Fruit fly (Drosophila melanogaster) whole organism, embryonic: ENCODE data around the gene CG43059.

Experiments
- ATbp ChIP-seq: fragments of 200-800 bp; sonication (Bioruptor generic); optimal IDR thresholded peaks from 2 replicates; lab custom pipeline; 2017; ENCODE audit warnings: missing biosample characterization, mild to moderate bottlenecking, missing genetic modification characterization, missing genetic modification reagents
- Adf1 ChIP-seq: fragments of 200-800 bp; sonication (Bioruptor generic); IDR thresholded peaks from 2 replicates; pipeline ENCODE4 v1.3.6; 2022; ENCODE audit warnings: missing biosample characterization, missing genetic modification characterization
- Awh ChIP-seq: fragments of 200-800 bp; sonication (Bioruptor generic); IDR thresholded peaks from 2 replicates; pipeline ENCODE4, ENCODE4 v1.3.6; 2022; ENCODE audit warnings: missing biosample characterization, missing genetic modification characterization
- BEAF-32 ChIP-seq: fragments of 200-800 bp; sonication (Bioruptor generic); optimal IDR thresholded peaks from 3 replicates; lab custom pipeline; 2017; ENCODE audit warnings: missing biosample characterization, missing genetic modification characterization, mild to moderate bottlenecking, moderate library complexity, missing genetic modification reagents
- Bgb ChIP-seq: fragments of 200-800 bp; sonication (Bioruptor generic); IDR thresholded peaks from 2 replicates; pipeline ENCODE4 v1.3.6; 2022; ENCODE audit warnings: missing biosample characterization, missing genetic modification characterization; ENCODE audit not compliant: partially characterized antibody
- Bteb2 ChIP-seq: fragments of 200-800 bp; sonication (Bioruptor generic); optimal IDR thresholded peaks from 2 replicates; lab custom pipeline; 2016; ENCODE audit warnings: missing biosample characterization, missing genetic modification characterization
- CG12155 ChIP-seq: fragments of 200-800 bp; sonication (Bioruptor generic); optimal IDR thresholded peaks from 3 replicates; lab custom pipeline; 2016; ENCODE audit warnings: missing biosample characterization, missing genetic modification characterization
- CG14860 ChIP-seq: fragments of 200-800 bp; sonication (Bioruptor generic); IDR thresholded peaks from 3 replicates; pipeline ENCODE4 v1.3.6; 2022; ENCODE audit warnings: missing biosample characterization, missing genetic modification characterization; ENCODE audit not compliant: partially characterized antibody
- CG16813 ChIP-seq: fragments of 200-800 bp; sonication (Bioruptor generic); IDR thresholded peaks from 3 replicates; pipeline ENCODE4 v1.3.6; 2022; ENCODE audit warnings: missing biosample characterization, missing genetic modification characterization; ENCODE audit not compliant: partially characterized antibody
- CG17829 ChIP-seq: fragments of 200-800 bp; optimal IDR thresholded peaks from 2 replicates; lab custom pipeline; 2019; ENCODE audit warnings: missing biosample characterization, mild to moderate bottlenecking, missing genetic modification characterization, moderate library complexity
- CG18599 ChIP-seq: fragments of 200-800 bp; sonication (Bioruptor generic); optimal IDR thresholded peaks from 3 replicates; lab custom pipeline; 2017; ENCODE audit warnings: missing biosample characterization, missing genetic modification characterization, mild to moderate bottlenecking, moderate library complexity, missing genetic modification reagents
- CG2116 ChIP-seq: fragments of 200-800 bp; sonication (Bioruptor generic); optimal IDR thresholded peaks from 3 replicates; lab custom pipeline; 2018; ENCODE audit warnings: missing biosample characterization, mild to moderate bottlenecking, missing genetic modification characterization
- CG32772 ChIP-seq: fragments of 200-800 bp; sonication (Bioruptor generic); IDR thresholded peaks from 2 replicates; pipeline ENCODE4 v1.3.6; 2022; ENCODE audit warnings: missing biosample characterization, missing genetic modification characterization
- CG34376 ChIP-seq: fragments of 200-800 bp; sonication (Bioruptor generic); optimal IDR thresholded peaks from 2 replicates; lab custom pipeline; 2018; ENCODE audit warnings: missing biosample characterization, mild to moderate bottlenecking, missing genetic modification characterization
- CG7963 ChIP-seq: fragments of 200-800 bp; sonication (Bioruptor generic); IDR thresholded peaks from 3 replicates; pipeline ENCODE4 v1.3.6; 2022; ENCODE audit warnings: missing biosample characterization, missing genetic modification characterization; ENCODE audit not compliant: partially characterized antibody
- CG8944 ChIP-seq: fragments of 200-800 bp; sonication (Bioruptor generic); optimal IDR thresholded peaks from 3 replicates; lab custom pipeline; 2016; ENCODE audit warnings: missing biosample characterization, missing genetic modification characterization
- CG9876 ChIP-seq: fragments of 200-800 bp; sonication (Bioruptor generic); optimal IDR thresholded peaks from 2 replicates; lab custom pipeline; 2016; ENCODE audit warnings: missing biosample characterization, missing genetic modification characterization
- CTCF ChIP-seq: fragments of 200-800 bp; sonication (Bioruptor generic); optimal IDR thresholded peaks from 2 replicates; lab custom pipeline; 2017; ENCODE audit warnings: missing biosample characterization, mild to moderate bottlenecking, missing genetic modification characterization, moderate library complexity
- Doc3 ChIP-seq: fragments of 200-800 bp; sonication (Bioruptor generic); IDR thresholded peaks from 3 replicates; pipeline ENCODE4 v1.3.6; 2022; ENCODE audit warnings: missing biosample characterization, missing genetic modification characterization; ENCODE audit not compliant: partially characterized antibody
- Dref ChIP-seq: fragments of 200-800 bp; sonication (Bioruptor generic); IDR thresholded peaks from 2 replicates; pipeline ENCODE4 v1.3.6; 2022; ENCODE audit warnings: missing biosample characterization, missing genetic modification characterization
- Drgx ChIP-seq: fragments of 200-800 bp; sonication (Bioruptor generic); IDR thresholded peaks from 2 replicates; pipeline ENCODE4 v1.3.6; 2022; ENCODE audit warnings: missing biosample characterization, missing genetic modification characterization
- E2f2 ChIP-seq: fragments of 200-800 bp; sonication (Bioruptor generic); IDR thresholded peaks from 2 replicates; pipeline ENCODE4 v1.3.6; 2022; ENCODE audit warnings: missing biosample characterization, missing genetic modification characterization
- Hey ChIP-seq: fragments of 200-800 bp; sonication (Bioruptor generic); optimal IDR thresholded peaks from 3 replicates; lab custom pipeline; 2018; ENCODE audit warnings: missing biosample characterization, mild to moderate bottlenecking, missing genetic modification characterization
- MBD-R2 ChIP-seq: fragments of 200-800 bp; sonication (Bioruptor generic); IDR thresholded peaks from 2 replicates; pipeline ENCODE4 v1.3.6; 2022; ENCODE audit warnings: missing biosample characterization, missing genetic modification characterization
- MESR4 ChIP-seq: fragments of 200-800 bp; sonication (Bioruptor generic); optimal IDR thresholded peaks from 2 replicates; lab custom pipeline; 2018; ENCODE audit warnings: missing biosample characterization, mild to moderate bottlenecking, missing genetic modification characterization, moderate library complexity
- Scr ChIP-seq: fragments of 200-800 bp; sonication (Bioruptor generic); IDR thresholded peaks from 2 replicates; pipeline ENCODE4 v1.3.6; 2022; ENCODE audit warnings: missing biosample characterization, missing genetic modification characterization; ENCODE audit not compliant: partially characterized antibody
- Trl ChIP-seq, 3 experiments: fragments of >200 bp in 2 of 3; fragments of 200-800 bp in 1 of 3; sonication (Bioruptor generic) in 1 of 3; optimal IDR thresholded peaks; 2 replicates in 1 of 3; 3 replicates in 2 of 3; lab custom pipeline; 2016 to 2017; ENCODE audit warnings: missing biosample characterization in 1 of 3, missing genetic modification characterization in 1 of 3
- bsh ChIP-seq, 2 experiments: fragments of 200-800 bp; sonication (Bioruptor generic); optimal IDR thresholded peaks; 2 replicates each; lab custom pipeline; 2017 to 2018; ENCODE audit warnings: mild to moderate bottlenecking in 2 of 2, missing biosample characterization in 2 of 2, missing genetic modification characterization in 2 of 2, moderate library complexity in 1 of 2
- corto ChIP-seq: fragments of 200-800 bp; sonication (Bioruptor generic); optimal IDR thresholded peaks from 2 replicates; lab custom pipeline; 2016; ENCODE audit warnings: missing biosample characterization, mild to moderate bottlenecking, missing genetic modification characterization, moderate library complexity
- exex ChIP-seq: fragments of 200-800 bp; sonication (Bioruptor generic); optimal IDR thresholded peaks from 4 replicates; lab custom pipeline; 2018; ENCODE audit warnings: missing biosample characterization, mild to moderate bottlenecking, missing genetic modification characterization, moderate library complexity
- grau ChIP-seq: fragments of 200-800 bp; optimal IDR thresholded peaks from 3 replicates; lab custom pipeline; 2019; ENCODE audit warnings: missing biosample characterization, mild to moderate bottlenecking, missing genetic modification characterization, moderate library complexity
- hb ChIP-seq: fragments of 200-800 bp; sonication (Bioruptor generic); IDR thresholded peaks from 3 replicates; pipeline ENCODE4 v1.3.6; 2022; ENCODE audit warnings: missing biosample characterization, missing genetic modification characterization; ENCODE audit not compliant: partially characterized antibody
- hkb ChIP-seq, 2 experiments: fragments of 200-800 bp in 1 of 2; fragments of >200 bp in 1 of 2; sonication (Bioruptor generic) in 1 of 2; IDR thresholded peaks in 1 of 2; optimal IDR thresholded peaks in 1 of 2; 2 replicates each; pipeline versions ENCODE4 v1.3.6 to Lab custom; 2017 to 2022; ENCODE audit warnings: missing biosample characterization in 1 of 2, missing genetic modification characterization in 1 of 2
- inv ChIP-seq: fragments of 200-800 bp; sonication (Bioruptor generic); IDR thresholded peaks from 2 replicates; pipeline ENCODE4 v1.3.6; 2022; ENCODE audit warnings: missing biosample characterization, missing genetic modification characterization; ENCODE audit not compliant: partially characterized antibody
- kah ChIP-seq: fragments of 200-800 bp; sonication (Bioruptor generic); optimal IDR thresholded peaks from 2 replicates; lab custom pipeline; 2018; ENCODE audit warnings: missing biosample characterization, mild to moderate bottlenecking, missing genetic modification characterization
- nerfin-2 ChIP-seq: fragments of 200-800 bp; sonication (Bioruptor generic); IDR thresholded peaks from 2 replicates; pipeline ENCODE4 v1.3.6; 2022; ENCODE audit warnings: missing biosample characterization, missing genetic modification characterization; ENCODE audit not compliant: partially characterized antibody
- nom ChIP-seq: fragments of 200-800 bp; sonication (Bioruptor generic); optimal IDR thresholded peaks from 2 replicates; lab custom pipeline; 2017; ENCODE audit warnings: missing biosample characterization, missing genetic modification characterization, mild to moderate bottlenecking, moderate library complexity, missing genetic modification reagents
- oc ChIP-seq: fragments of 200-800 bp; sonication (Bioruptor generic); optimal IDR thresholded peaks from 2 replicates; lab custom pipeline; 2018; ENCODE audit warnings: missing biosample characterization, mild to moderate bottlenecking, missing genetic modification characterization, moderate library complexity
- prd ChIP-seq, 3 experiments: fragments of >200 bp in 2 of 3; fragments of 200-800 bp in 1 of 3; sonication (Bioruptor generic) in 1 of 3; optimal IDR thresholded peaks in 2 of 3; IDR thresholded peaks in 1 of 3; 2 replicates in 2 of 3; 3 replicates in 1 of 3; pipeline versions ENCODE4 v1.3.6 to Lab custom; 2017 to 2022; ENCODE audit warnings: missing biosample characterization in 1 of 3, missing genetic modification characterization in 1 of 3
- run ChIP-seq: fragments of 200-800 bp; sonication (Bioruptor generic); optimal IDR thresholded peaks from 3 replicates; lab custom pipeline; 2018; ENCODE audit warnings: missing biosample characterization, mild to moderate bottlenecking, missing genetic modification characterization
- sens-2 ChIP-seq: fragments of 200-800 bp; sonication (Bioruptor generic); IDR thresholded peaks from 2 replicates; pipeline ENCODE4 v1.3.6; 2022; ENCODE audit warnings: missing biosample characterization, missing genetic modification characterization
- sqz ChIP-seq: fragments of 200-800 bp; sonication (Bioruptor generic); optimal IDR thresholded peaks from 3 replicates; lab custom pipeline; 2018; ENCODE audit warnings: missing biosample characterization, mild to moderate bottlenecking, missing genetic modification characterization
- vvl ChIP-seq: fragments of 200-800 bp; sonication (Bioruptor generic); IDR thresholded peaks from 2 replicates; pipeline ENCODE4 v1.3.6; 2022; ENCODE audit warnings: missing biosample characterization, missing genetic modification characterization

The CG43059 gene

DNA sequence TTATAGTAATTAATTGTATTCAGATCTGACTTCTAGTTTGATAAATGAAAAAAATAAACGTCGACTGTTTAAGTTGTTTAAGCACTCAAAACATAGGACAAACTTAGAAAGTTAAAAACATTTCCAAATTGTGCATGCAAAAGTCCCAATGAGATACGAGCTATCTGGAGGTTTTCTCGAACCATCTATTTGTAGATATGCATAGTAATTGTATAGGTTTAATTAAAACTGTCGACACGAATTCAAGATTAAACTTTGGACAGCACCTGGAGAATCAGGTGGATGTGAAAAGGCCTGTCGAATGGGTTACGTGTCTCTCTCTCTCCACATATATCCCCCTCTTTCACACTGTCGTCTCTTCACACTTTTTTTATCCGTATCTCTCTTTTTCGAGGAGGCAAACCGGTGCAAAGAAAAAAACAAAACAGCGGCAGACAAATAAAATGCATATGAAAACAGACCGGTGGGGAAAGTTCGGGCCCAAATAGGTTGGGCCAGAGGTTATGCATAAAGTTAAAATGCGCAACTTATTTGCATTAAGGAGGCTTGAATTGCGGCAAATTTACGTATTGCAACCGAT, 41.4 kb upstream of the CG43059 start:
- no peak for TF ChIP-seq nerfin-2
- TF ChIP-seq CG17829 (tag; lab: Kevin White, UChicago): no peak
- no peak for TF ChIP-seq run
- 0 out of 2 replicates have a peak, but pooled peaks have one; percentile 24 for TF ChIP-seq Drgx (GFP tag; lab: Robert Waterston, UW)
- TF ChIP-seq CG32772 (GFP tag; lab: Robert Waterston, UW): 0 out of 2 replicates have a peak, but pooled peaks have one; percentile 16
- TF ChIP-seq nom (GFP tag; lab: Kevin White, UChicago): peak; percentile 93
- no peak for TF ChIP-seq CG9876
- peak in 1 of 2 experiments; percentile 34 for TF ChIP-seq Trl (optimal IDR thresholded peaks at IDR 0.05; lab: Kevin White, UChicago)
- no peak for TF ChIP-seq Trl (GFP tag; optimal IDR thresholded peaks at IDR 0.05; lab: Kevin White, UChicago)
- TF ChIP-seq bsh (GFP tag; optimal IDR thresholded peaks at IDR 0.05; lab: Kevin White, UChicago): peak in 1 of 2 experiments; percentile 65
- peak; percentile 23 for TF ChIP-seq sqz (GFP tag; lab: Kevin White, UChicago)
- peak; percentile 50 for TF ChIP-seq exex (tag; lab: Kevin White, UChicago)
- TF ChIP-seq Awh (GFP tag; lab: Robert Waterston, UW): 0 out of 2 replicates have a peak, but pooled peaks have one; percentile 16

- TF ChIP-seq CG8944 (GFP tag; lab: Kevin White, UChicago): no peak
- TF ChIP-seq vvl (GFP tag; lab: Robert Waterston, UW): peak; percentile 29; the same call in 1 of the 2 replicates
- TF ChIP-seq hkb (optimal IDR thresholded peaks at IDR 0.05; lab: Kevin White, UChicago): no peak
- 0 out of 2 replicates have a peak, but pooled peaks have one; percentile 7 for TF ChIP-seq hkb (GFP tag; IDR thresholded peaks at IDR 0.05; lab: Robert Waterston, UW)
- peak; percentile 46 for TF ChIP-seq Hey (tag; lab: Kevin White, UChicago)
- no peak for TF ChIP-seq Bteb2 (GFP tag; lab: Kevin White, UChicago)
- peak; percentile 5 for TF ChIP-seq kah (GFP tag; lab: Kevin White, UChicago)
- peak; percentile 43; the same call in 1 of the 2 replicates for TF ChIP-seq inv (GFP tag; lab: Robert Waterston, UW)
- TF ChIP-seq oc (tag; lab: Kevin White, UChicago): no peak
- peak; percentile 38 for TF ChIP-seq CTCF (GFP tag; lab: Kevin White, UChicago)
- peak; percentile 97 for TF ChIP-seq exex (tag; lab: Kevin White, UChicago)
- TF ChIP-seq Adf1 (GFP tag; lab: Robert Waterston, UW): no peak
- TF ChIP-seq Doc3 (GFP tag; lab: Robert Waterston, UW): peak; percentile 51; the same call in 1 of the 3 replicates
- TF ChIP-seq Scr: peak; percentile 72
- peak; percentile 65; the same call in 1 of the 3 replicates for TF ChIP-seq CG14860 (GFP tag; lab: Robert Waterston, UW)
- TF ChIP-seq MESR4 (GFP tag; lab: Kevin White, UChicago): no peak
- TF ChIP-seq ATbp (GFP tag; lab: Kevin White, UChicago): no peak
- TF ChIP-seq CG2116 (GFP tag; lab: Kevin White, UChicago): peak; percentile 58
- peak; percentile 35; the same call in 1 of the 2 replicates for TF ChIP-seq MBD-R2 (GFP tag; lab: Robert Waterston, UW)
- TF ChIP-seq corto (GFP tag; lab: Kevin White, UChicago): no peak
- TF ChIP-seq CG18599 (GFP tag; lab: Kevin White, UChicago): peak; percentile 5
- TF ChIP-seq Bgb (GFP tag; lab: Robert Waterston, UW): peak; percentile 60
- TF ChIP-seq CG16813: peak; percentile 52; the same call in 1 of the 3 replicates
- peak; percentile 62 for TF ChIP-seq Dref (GFP tag; lab: Robert Waterston, UW)
- peak; percentile 95 for TF ChIP-seq CG34376
- peak; percentile 62 for TF ChIP-seq BEAF-32 (GFP tag; lab: Kevin White, UChicago)
- peak; percentile 47; the same call in 1 of the 3 replicates for TF ChIP-seq hb (GFP tag; lab: Robert Waterston, UW)
- TF ChIP-seq grau (tag; lab: Kevin White, UChicago): peak; percentile 17
- TF ChIP-seq CG12155 (GFP tag; lab: Kevin White, UChicago): peak; percentile 80
- TF ChIP-seq prd (optimal IDR thresholded peaks at IDR 0.05; lab: Kevin White, UChicago): no peak
- TF ChIP-seq prd (GFP tag; IDR thresholded peaks at IDR 0.05; lab: Robert Waterston, UW): no peak
- TF ChIP-seq sens-2: peak; percentile 49; the same call in 1 of the 2 replicates
- 0 out of 3 replicates have a peak, but pooled peaks have one; percentile 17 for TF ChIP-seq CG7963
- TF ChIP-seq E2f2: peak; percentile 88
- TF ChIP-seq sqz (GFP tag; lab: Kevin White, UChicago): peak; percentile 51
These were observed 40.1 kb upstream of the CG43059 start for dm6 chr3L:8358776-8359455.
